Fruit fly (Drosophila melanogaster) whole organism, embryonic: Measurements from ENCODE around the gene Rad17.

Experiments used
- Ada2b ChIP-seq: fragments of 200-800 bp; sonication (Bioruptor generic); IDR thresholded peaks from 2 replicates; pipeline ENCODE4 v1.3.6; 2022; ENCODE audit warnings: missing biosample characterization, missing genetic modification characterization
- Asciz ChIP-seq: fragments of 200-800 bp; sonication (Bioruptor generic); optimal IDR thresholded peaks from 2 replicates; lab custom pipeline; 2017; ENCODE audit warnings: missing biosample characterization, mild to moderate bottlenecking, missing genetic modification characterization, missing genetic modification reagents
- CG10654 ChIP-seq: fragments of 200-800 bp; sonication (Bioruptor generic); optimal IDR thresholded peaks from 2 replicates; lab custom pipeline; 2016; ENCODE audit warnings: missing biosample characterization, missing genetic modification characterization
- CG11696 ChIP-seq: fragments of 200-800 bp; sonication (Bioruptor generic); IDR thresholded peaks from 2 replicates; pipeline ENCODE4 v1.3.6; 2022; ENCODE audit warnings: missing biosample characterization, missing genetic modification characterization
- CG1603 ChIP-seq: fragments of 200-800 bp; sonication (Bioruptor generic); optimal IDR thresholded peaks from 2 replicates; lab custom pipeline; 2019; ENCODE audit warnings: missing biosample characterization, mild to moderate bottlenecking, missing genetic modification characterization, moderate library complexity
- CG17385 ChIP-seq: fragments of 200-800 bp; sonication (Bioruptor generic); optimal IDR thresholded peaks from 3 replicates; lab custom pipeline; 2018; ENCODE audit warnings: missing biosample characterization, mild to moderate bottlenecking, missing genetic modification characterization
- CG17829 ChIP-seq: fragments of 200-800 bp; optimal IDR thresholded peaks from 2 replicates; lab custom pipeline; 2019; ENCODE audit warnings: missing biosample characterization, mild to moderate bottlenecking, missing genetic modification characterization, moderate library complexity
- CG18262 ChIP-seq: fragments of 200-800 bp; optimal IDR thresholded peaks from 3 replicates; lab custom pipeline; 2019; ENCODE audit warnings: missing biosample characterization, mild to moderate bottlenecking, missing genetic modification characterization, moderate library complexity
- CG30403 ChIP-seq: fragments of 200-800 bp; sonication (Bioruptor generic); optimal IDR thresholded peaks from 3 replicates; lab custom pipeline; 2016; ENCODE audit warnings: missing biosample characterization, missing genetic modification characterization
- CG32532 ChIP-seq: fragments of 200-800 bp; sonication (Bioruptor generic); IDR thresholded peaks from 2 replicates; pipeline ENCODE4 v1.3.6; 2022; ENCODE audit warnings: missing biosample characterization, missing genetic modification characterization
- CG3407 ChIP-seq: fragments of 200-800 bp; sonication (Bioruptor generic); optimal IDR thresholded peaks from 2 replicates; lab custom pipeline; 2018; ENCODE audit warnings: missing biosample characterization, mild to moderate bottlenecking, missing genetic modification characterization
- CG6654 ChIP-seq: fragments of 200-800 bp; sonication (Bioruptor generic); optimal IDR thresholded peaks from 2 replicates; lab custom pipeline; 2017; ENCODE audit warnings: missing biosample characterization, mild to moderate bottlenecking, missing genetic modification characterization
- CG6689 ChIP-seq: fragments of 200-800 bp; sonication (Bioruptor generic); IDR thresholded peaks from 2 replicates; pipeline ENCODE4 v1.3.6; 2022; ENCODE audit warnings: missing biosample characterization, missing genetic modification characterization
- CG7372 ChIP-seq: fragments of 200-800 bp; sonication (Bioruptor generic); IDR thresholded peaks from 2 replicates; pipeline ENCODE4 v1.3.6; 2022; ENCODE audit warnings: missing biosample characterization, missing genetic modification characterization
- CG8359 ChIP-seq: fragments of 200-800 bp; sonication (Bioruptor generic); optimal IDR thresholded peaks from 2 replicates; lab custom pipeline; 2017; ENCODE audit warnings: missing biosample characterization, mild to moderate bottlenecking, missing genetic modification characterization, borderline replicate concordance
- CG8765 ChIP-seq: fragments of 200-800 bp; sonication (Bioruptor generic); IDR thresholded peaks from 2 replicates; pipeline ENCODE4 v1.3.6; 2022; ENCODE audit warnings: missing biosample characterization, missing genetic modification characterization
- CG9437 ChIP-seq: fragments of 200-800 bp; sonication (Bioruptor generic); optimal IDR thresholded peaks from 2 replicates; lab custom pipeline; 2018; ENCODE audit warnings: missing biosample characterization, mild to moderate bottlenecking, missing genetic modification characterization
- CG9727 ChIP-seq: fragments of 200-800 bp; sonication (Bioruptor generic); optimal IDR thresholded peaks from 3 replicates; lab custom pipeline; 2017; ENCODE audit warnings: missing biosample characterization, mild to moderate bottlenecking, missing genetic modification characterization
- Dip3 ChIP-seq: fragments of 200-800 bp; sonication (Bioruptor generic); optimal IDR thresholded peaks from 3 replicates; lab custom pipeline; 2016; ENCODE audit warnings: missing biosample characterization, missing genetic modification characterization
- Drgx ChIP-seq: fragments of 200-800 bp; sonication (Bioruptor generic); IDR thresholded peaks from 2 replicates; pipeline ENCODE4 v1.3.6; 2022; ENCODE audit warnings: missing biosample characterization, missing genetic modification characterization
- ERR ChIP-seq: fragments of 200-800 bp; sonication (Bioruptor generic); optimal IDR thresholded peaks from 2 replicates; lab custom pipeline; 2016; ENCODE audit warnings: missing biosample characterization, missing genetic modification characterization
- Fer2 ChIP-seq: fragments of 200-800 bp; sonication (Bioruptor generic); optimal IDR thresholded peaks from 2 replicates; lab custom pipeline; 2018; ENCODE audit warnings: missing biosample characterization, mild to moderate bottlenecking, missing genetic modification characterization, moderate library complexity
- HLH3B ChIP-seq: fragments of 200-800 bp; sonication (Bioruptor generic); IDR thresholded peaks from 2 replicates; pipeline ENCODE4 v1.3.6; 2022; ENCODE audit warnings: missing biosample characterization, missing genetic modification characterization
- MTF-1 ChIP-seq: fragments of 200-800 bp; sonication (Bioruptor generic); optimal IDR thresholded peaks from 2 replicates; lab custom pipeline; 2018; ENCODE audit warnings: missing biosample characterization, mild to moderate bottlenecking, missing genetic modification characterization, borderline replicate concordance
- Mrtf ChIP-seq: fragments of 200-800 bp; sonication (Bioruptor generic); IDR thresholded peaks from 3 replicates; pipeline ENCODE4 v1.3.6; 2022; ENCODE audit warnings: missing biosample characterization, missing genetic modification characterization
- Myb ChIP-seq: fragments of 200-800 bp; sonication (Bioruptor generic); optimal IDR thresholded peaks from 2 replicates; lab custom pipeline; 2016; ENCODE audit warnings: missing biosample characterization, missing genetic modification characterization
- NK7.1 ChIP-seq: fragments of 200-800 bp; sonication (Bioruptor generic); optimal IDR thresholded peaks from 3 replicates; lab custom pipeline; 2016; ENCODE audit warnings: missing biosample characterization, missing genetic modification characterization
- NfI ChIP-seq: fragments of 200-800 bp; sonication (Bioruptor generic); optimal IDR thresholded peaks from 3 replicates; lab custom pipeline; 2018; ENCODE audit warnings: missing biosample characterization, mild to moderate bottlenecking, missing genetic modification characterization, moderate library complexity
- Sox102F ChIP-seq: fragments of 200-800 bp; sonication (Bioruptor generic); optimal IDR thresholded peaks from 2 replicates; lab custom pipeline; 2018; ENCODE audit warnings: missing biosample characterization, mild to moderate bottlenecking, missing genetic modification characterization, moderate library complexity
- Vsx1 ChIP-seq: fragments of 200-800 bp; sonication (Bioruptor generic); optimal IDR thresholded peaks from 2 replicates; lab custom pipeline; 2017; ENCODE audit warnings: missing biosample characterization, mild to moderate bottlenecking, missing genetic modification characterization, missing genetic modification reagents
- Xbp1 ChIP-seq: fragments of 200-800 bp; sonication (Bioruptor generic); optimal IDR thresholded peaks from 3 replicates; lab custom pipeline; 2016; ENCODE audit warnings: missing biosample characterization, mild to moderate bottlenecking, missing genetic modification characterization
- ap ChIP-seq: fragments of 200-800 bp; sonication (Bioruptor generic); IDR thresholded peaks from 2 replicates; pipeline ENCODE4 v1.3.6; 2022; ENCODE audit warnings: missing biosample characterization, missing genetic modification characterization
- ase ChIP-seq: fragments of 200-800 bp; sonication (Bioruptor generic); IDR thresholded peaks from 3 replicates; pipeline ENCODE4 v1.3.6; 2022; ENCODE audit warnings: missing biosample characterization, missing genetic modification characterization
- bsh ChIP-seq, 2 experiments: fragments of 200-800 bp; sonication (Bioruptor generic); optimal IDR thresholded peaks; 2 replicates each; lab custom pipeline; 2017 to 2018; ENCODE audit warnings: mild to moderate bottlenecking in 2 of 2, missing biosample characterization in 2 of 2, missing genetic modification characterization in 2 of 2, moderate library complexity in 1 of 2
- da ChIP-seq: fragments of 200-800 bp; sonication (Bioruptor generic); optimal IDR thresholded peaks from 2 replicates; lab custom pipeline; 2016; ENCODE audit warnings: missing biosample characterization, missing genetic modification characterization
- dm ChIP-seq: fragments of 200-800 bp; sonication (Bioruptor generic); optimal IDR thresholded peaks from 3 replicates; lab custom pipeline; 2016; ENCODE audit warnings: missing biosample characterization, missing genetic modification characterization
- dmrt11E ChIP-seq: fragments of 200-800 bp; sonication (Bioruptor generic); optimal IDR thresholded peaks from 3 replicates; lab custom pipeline; 2018; ENCODE audit warnings: missing biosample characterization, mild to moderate bottlenecking, missing genetic modification characterization, moderate library complexity
- dmrt99B ChIP-seq: fragments of 200-800 bp; sonication (Bioruptor generic); optimal IDR thresholded peaks from 2 replicates; lab custom pipeline; 2018; ENCODE audit warnings: missing biosample characterization, mild to moderate bottlenecking, missing genetic modification characterization, moderate library complexity
- en ChIP-seq: fragments of 200-800 bp; sonication (Bioruptor generic); optimal IDR thresholded peaks from 2 replicates; lab custom pipeline; 2016; ENCODE audit warnings: missing biosample characterization, missing genetic modification characterization
- exex ChIP-seq: fragments of 200-800 bp; sonication (Bioruptor generic); optimal IDR thresholded peaks from 4 replicates; lab custom pipeline; 2018; ENCODE audit warnings: missing biosample characterization, mild to moderate bottlenecking, missing genetic modification characterization, moderate library complexity
- gem ChIP-seq: fragments of 200-800 bp; sonication (Bioruptor generic); optimal IDR thresholded peaks from 2 replicates; lab custom pipeline; 2019; ENCODE audit warnings: missing biosample characterization, mild to moderate bottlenecking, missing genetic modification characterization, moderate library complexity
- gsb-n ChIP-seq: fragments of 200-800 bp; sonication (Bioruptor generic); optimal IDR thresholded peaks from 3 replicates; lab custom pipeline; 2018; ENCODE audit warnings: missing biosample characterization, mild to moderate bottlenecking, missing genetic modification characterization
- insv ChIP-seq, 2 experiments: fragments of 200-800 bp; sonication (Bioruptor generic); optimal IDR thresholded peaks; 3 replicates each; lab custom pipeline; 2016 to 2018; ENCODE audit warnings: missing biosample characterization in 2 of 2, missing genetic modification characterization in 2 of 2
- nmo ChIP-seq: fragments of 200-800 bp; sonication (Bioruptor generic); optimal IDR thresholded peaks from 2 replicates; lab custom pipeline; 2018; ENCODE audit warnings: missing biosample characterization, mild to moderate bottlenecking, missing genetic modification characterization, moderate library complexity
- nom ChIP-seq: fragments of 200-800 bp; sonication (Bioruptor generic); optimal IDR thresholded peaks from 2 replicates; lab custom pipeline; 2017; ENCODE audit warnings: missing biosample characterization, missing genetic modification characterization, mild to moderate bottlenecking, moderate library complexity, missing genetic modification reagents
- pfk ChIP-seq: fragments of 200-800 bp; sonication (Bioruptor generic); optimal IDR thresholded peaks from 2 replicates; lab custom pipeline; 2018; ENCODE audit warnings: missing biosample characterization, mild to moderate bottlenecking, missing genetic modification characterization, moderate library complexity
- schlank ChIP-seq: fragments of 200-800 bp; sonication (Bioruptor generic); optimal IDR thresholded peaks from 2 replicates; lab custom pipeline; 2018; ENCODE audit warnings: missing biosample characterization, mild to moderate bottlenecking, missing genetic modification characterization
- stc ChIP-seq: fragments of 200-800 bp; sonication (Bioruptor generic); IDR thresholded peaks from 2 replicates; pipeline ENCODE4 v1.3.6; 2022; ENCODE audit warnings: missing biosample characterization, missing genetic modification characterization
- tio ChIP-seq: fragments of 200-800 bp; sonication (Bioruptor generic); optimal IDR thresholded peaks from 2 replicates; lab custom pipeline; 2017; ENCODE audit warnings: missing biosample characterization, missing genetic modification characterization, inconsistent platforms
- trem ChIP-seq: fragments of 200-800 bp; optimal IDR thresholded peaks from 3 replicates; lab custom pipeline; 2019; ENCODE audit warnings: missing biosample characterization, mild to moderate bottlenecking, missing genetic modification characterization, moderate library complexity
- tx ChIP-seq: fragments of 200-800 bp; sonication (Bioruptor generic); optimal IDR thresholded peaks from 2 replicates; lab custom pipeline; 2016; ENCODE audit warnings: missing biosample characterization, missing genetic modification characterization
- yki ChIP-seq: fragments of >200 bp; optimal IDR thresholded peaks from 3 replicates; lab custom pipeline; 2018

Gene Rad17

DNA sequence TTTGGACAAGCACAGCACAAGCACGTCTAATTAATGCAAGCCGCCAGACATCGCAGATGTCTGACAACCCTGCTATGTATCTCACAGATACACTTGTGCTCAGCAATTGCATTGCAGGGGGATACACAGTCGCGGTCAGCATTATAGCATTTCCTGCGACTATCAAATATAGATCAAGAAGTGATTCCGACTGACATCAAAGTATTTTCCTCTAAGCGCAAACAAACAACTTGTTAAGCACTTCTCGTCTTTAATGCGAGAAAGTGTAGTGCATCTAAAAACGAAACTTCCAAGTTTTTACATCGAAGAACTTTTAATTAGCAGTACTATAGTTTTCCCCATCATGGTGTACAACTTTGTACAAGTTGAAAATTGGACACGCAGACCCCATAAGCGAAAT, 9.9 kb upstream of the Rad17 start (continued):
- peak; percentile 4 for TF ChIP-seq CG17829 (tag; lab: Kevin White, UChicago)
- TF ChIP-seq ap (GFP tag; lab: Robert Waterston, UW), result 0 out of 2 replicates have a peak, but pooled peaks have one; percentile 2
- no peak for TF ChIP-seq Xbp1 (GFP tag; lab: Kevin White, UChicago)
- no peak for TF ChIP-seq NfI (GFP tag; lab: Kevin White, UChicago)
- TF ChIP-seq Ada2b, result 0 out of 2 replicates have a peak, but pooled peaks have one; percentile 5
- peak; percentile 11 for TF ChIP-seq Sox102F (GFP tag; lab: Kevin White, UChicago)
- TF ChIP-seq stc (GFP tag; lab: Robert Waterston, UW), result peak; percentile 28; the same call in 1 of the 2 replicates
- no peak for TF ChIP-seq CG9437
- TF ChIP-seq CG30403 (GFP tag; lab: Kevin White, UChicago), result peak; percentile 7
- TF ChIP-seq schlank (tag; lab: Kevin White, UChicago), result no peak
- peak; percentile 27 for TF ChIP-seq gem
- TF ChIP-seq CG8765 (GFP tag; lab: Robert Waterston, UW), result no peak
- peak; percentile 65 for TF ChIP-seq Drgx (GFP tag; lab: Robert Waterston, UW)
- TF ChIP-seq Mrtf, result no peak
- TF ChIP-seq NK7.1 (GFP tag; lab: Kevin White, UChicago), result no peak
- TF ChIP-seq tx, result no peak
- TF ChIP-seq Fer2, result no peak
- peak; percentile 7 for TF ChIP-seq nmo
- peak; percentile 6; the same call in 1 of the 2 replicates for TF ChIP-seq CG32532 (GFP tag; lab: Robert Waterston, UW)
- no peak for TF ChIP-seq CG3407
- no peak for TF ChIP-seq HLH3B (GFP tag; lab: Robert Waterston, UW)
- TF ChIP-seq CG10654 (GFP tag; lab: Kevin White, UChicago), result no peak
- no peak for TF ChIP-seq exex (tag; lab: Kevin White, UChicago)
- TF ChIP-seq CG1603 (tag; lab: Kevin White, UChicago), result peak; percentile 12
- TF ChIP-seq Vsx1 (GFP tag; lab: Kevin White, UChicago), result no peak
- TF ChIP-seq dmrt99B, result peak; percentile 19
- TF ChIP-seq Dip3 (GFP tag; lab: Kevin White, UChicago), result no peak
- peak; percentile 2 to 22 for TF ChIP-seq bsh (GFP tag; optimal IDR thresholded peaks at IDR 0.05; lab: Kevin White, UChicago)
- TF ChIP-seq CG11696 (GFP tag; lab: Robert Waterston, UW), result peak; percentile 79
- TF ChIP-seq, all 482 proteins: peak for 24

DNA sequence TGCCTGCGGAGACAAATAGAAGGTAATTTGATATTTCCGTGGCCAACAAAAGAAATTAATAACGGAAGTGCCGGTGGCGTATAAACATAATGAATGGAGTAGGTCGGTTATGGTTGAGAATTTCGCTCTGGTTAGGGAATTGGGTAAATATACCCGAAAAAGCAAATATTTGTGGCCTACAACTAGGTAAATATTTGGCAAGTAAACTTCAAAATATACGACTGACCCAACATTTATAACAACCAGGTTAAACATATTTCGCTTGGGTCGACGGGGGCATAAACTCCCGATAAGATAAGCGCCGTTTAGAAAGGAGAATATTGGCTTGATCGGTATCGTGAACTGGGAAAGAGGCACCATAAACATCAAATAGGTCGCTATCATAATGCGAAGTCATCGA, 7.8 kb upstream of the Rad17 start:
- peak; percentile 84 for TF ChIP-seq MTF-1
- TF ChIP-seq gsb-n (tag; lab: Kevin White, UChicago), result peak; percentile 83
- TF ChIP-seq CG7372 (GFP tag; lab: Robert Waterston, UW), result no peak
- no peak for TF ChIP-seq CG6654 (GFP tag; lab: Kevin White, UChicago)
- TF ChIP-seq dm, result no peak
- no peak for TF ChIP-seq Dip3 (GFP tag; lab: Kevin White, UChicago)
- peak; percentile 76 for TF ChIP-seq CG8359 (GFP tag; lab: Kevin White, UChicago)
- TF ChIP-seq pfk (GFP tag; lab: Kevin White, UChicago), result peak; percentile 24
- no peak for TF ChIP-seq nom (GFP tag; lab: Kevin White, UChicago)
- peak; percentile 68 for TF ChIP-seq trem (tag; lab: Kevin White, UChicago)
- TF ChIP-seq CG17385 (GFP tag; lab: Kevin White, UChicago), result peak; percentile 17
- no peak for TF ChIP-seq tio
- no peak for TF ChIP-seq ase
- TF ChIP-seq Myb (GFP tag; lab: Kevin White, UChicago), result no peak
- TF ChIP-seq Fer2, result no peak
- TF ChIP-seq insv (GFP tag; optimal IDR thresholded peaks at IDR 0.05; lab: Kevin White, UChicago), result no peak
- no peak for TF ChIP-seq ERR (GFP tag; lab: Kevin White, UChicago)
- no peak for TF ChIP-seq CG6689 (GFP tag; lab: Robert Waterston, UW)
- TF ChIP-seq en (GFP tag; lab: Kevin White, UChicago), result no peak
- TF ChIP-seq da (GFP tag; lab: Kevin White, UChicago), result no peak
- TF ChIP-seq dmrt11E (tag; lab: Kevin White, UChicago), result peak; percentile 88
- TF ChIP-seq CG18262, result peak; percentile 76
- TF ChIP-seq Asciz, result peak; percentile 82
- TF ChIP-seq yki (lab: Kevin White, UChicago), result no peak
- peak; percentile 82 for TF ChIP-seq CG9727
